Worm (Caenorhabditis elegans) whole organism, young adult: ENCODE results near the gene Y48G9A.9.

Experiments used
- B0336.3 ChIP-seq: fragments of 200-800 bp; sonication (Bioruptor generic); IDR thresholded peaks from 2 replicates; pipeline ENCODE4 v1.3.6; 2022; ENCODE audit warnings: missing genetic modification characterization, missing compliant biosample characterization
- F10E7.11 ChIP-seq: sonication (generic microtip); optimal IDR thresholded peaks from 2 replicates; lab custom pipeline; 2017; ENCODE audit warnings: mild to moderate bottlenecking, missing genetic modification characterization, moderate library complexity, missing compliant biosample characterization
- F33H1.4 ChIP-seq: fragments of 200-800 bp; sonication (Bioruptor generic); IDR thresholded peaks from 2 replicates; pipeline ENCODE4 v1.3.6; 2022; ENCODE audit warnings: missing genetic modification reagents, missing genetic modification characterization, missing compliant biosample characterization
- F55B11.4 ChIP-seq: sonication (generic microtip); optimal IDR thresholded peaks from 2 replicates; lab custom pipeline; 2016; ENCODE audit warnings: missing compliant biosample characterization, missing genetic modification characterization, borderline replicate concordance; ENCODE audit not compliant: insufficient read depth
- F57A8.1 ChIP-seq: fragments of 200-800 bp; sonication (Bioruptor generic); optimal IDR thresholded peaks from 2 replicates; lab custom pipeline; 2018; ENCODE audit warnings: mild to moderate bottlenecking, missing genetic modification characterization, moderate library complexity, missing compliant biosample characterization
- K11D2.4 ChIP-seq: fragments of 200-800 bp; sonication (Bioruptor generic); IDR thresholded peaks from 2 replicates; pipeline ENCODE4 v1.3.6; 2022; ENCODE audit warnings: missing genetic modification reagents, missing genetic modification characterization, missing compliant biosample characterization
- Y56A3A.18 ChIP-seq: fragments of 200-800 bp; sonication (Bioruptor generic); IDR thresholded peaks from 2 replicates; pipeline ENCODE4 v1.3.6; 2022; ENCODE audit warnings: missing genetic modification reagents, missing genetic modification characterization, missing compliant biosample characterization
- Y67H2A.10 ChIP-seq: fragments of 200-800 bp; sonication (Bioruptor generic); conservative IDR thresholded peaks from 2 replicates; pipeline ENCODE4 v1.3.6; 2022; ENCODE audit warnings: missing genetic modification reagents, missing genetic modification characterization, missing compliant biosample characterization
- ZK185.1 ChIP-seq: sonication (generic microtip); optimal IDR thresholded peaks from 2 replicates; lab custom pipeline; 2016; ENCODE audit warnings: mild to moderate bottlenecking, missing genetic modification characterization, missing compliant biosample characterization; ENCODE audit not compliant: poor library complexity, severe bottlenecking
- attf-5 ChIP-seq: fragments of 200-800 bp; sonication (Bioruptor generic); optimal IDR thresholded peaks from 2 replicates; lab custom pipeline; 2018; ENCODE audit warnings: mild to moderate bottlenecking, missing genetic modification characterization, missing compliant biosample characterization
- ceh-27 ChIP-seq: fragments of 200-800 bp; sonication (Bioruptor generic); optimal IDR thresholded peaks from 2 replicates; lab custom pipeline; 2018; ENCODE audit warnings: mild to moderate bottlenecking, missing genetic modification characterization, moderate library complexity, missing compliant biosample characterization
- chd-7 ChIP-seq: sonication (generic microtip); optimal IDR thresholded peaks from 2 replicates; lab custom pipeline; 2016; ENCODE audit warnings: mild to moderate bottlenecking, missing genetic modification characterization, moderate library complexity, missing compliant biosample characterization
- egl-18 ChIP-seq: fragments of 200-800 bp; sonication (Bioruptor generic); IDR thresholded peaks from 2 replicates; pipeline ENCODE4 v1.3.6; 2022; ENCODE audit warnings: missing genetic modification reagents, missing genetic modification characterization, missing compliant biosample characterization
- hmg-1.2 ChIP-seq: fragments of 200-800 bp; sonication (Bioruptor generic); IDR thresholded peaks from 2 replicates; pipeline ENCODE4 v1.3.6; 2022; ENCODE audit warnings: missing genetic modification reagents, missing genetic modification characterization, missing compliant biosample characterization
- hmg-20 ChIP-seq: fragments of 200-800 bp; sonication (Bioruptor generic); IDR thresholded peaks from 2 replicates; pipeline ENCODE4 v1.3.6; 2022; ENCODE audit warnings: missing genetic modification reagents, missing genetic modification characterization, missing compliant biosample characterization
- hrde-1 ChIP-seq: sonication (generic microtip); optimal IDR thresholded peaks from 2 replicates; lab custom pipeline; 2016; ENCODE audit warnings: missing genetic modification characterization, mild to moderate bottlenecking, missing compliant biosample characterization, moderate library complexity, missing genotype, missing genetic modification reagents, borderline replicate concordance
- lag-1 ChIP-seq: fragments of 200-800 bp; sonication (Bioruptor generic); IDR thresholded peaks from 2 replicates; pipeline ENCODE4 v1.3.6; 2022; ENCODE audit warnings: missing genetic modification reagents, missing genetic modification characterization, missing compliant biosample characterization
- let-607 ChIP-seq, 2 experiments: fragments of 200-800 bp in 1 of 2; sonication (Bioruptor generic) in 1 of 2; sonication (generic microtip) in 1 of 2; optimal IDR thresholded peaks; 2 replicates each; lab custom pipeline; 2016 to 2018; ENCODE audit warnings: mild to moderate bottlenecking in 2 of 2, missing compliant biosample characterization in 2 of 2, missing genetic modification characterization in 2 of 2, moderate library complexity in 2 of 2, missing genotype in 1 of 2
- lin-26 ChIP-seq: fragments of 200-800 bp; sonication (Bioruptor generic); IDR thresholded peaks from 2 replicates; pipeline ENCODE4 v1.3.6; 2022; ENCODE audit warnings: missing genetic modification reagents, missing genetic modification characterization, missing compliant biosample characterization
- lin-35 ChIP-seq, 3 experiments: fragments of 150-350 bp in 2 of 3; sonication (generic microtip) in 1 of 3; optimal IDR thresholded peaks; 2 replicates each; lab custom pipeline; 2014 to 2018; ENCODE audit warnings: missing biosample characterization in 3 of 3, missing genetic modification characterization in 3 of 3, missing genetic modification reagents in 3 of 3
- lin-54 ChIP-seq: fragments of 200-800 bp; sonication (Bioruptor generic); optimal IDR thresholded peaks from 2 replicates; lab custom pipeline; 2018; ENCODE audit warnings: mild to moderate bottlenecking, missing genetic modification characterization, missing compliant biosample characterization
- mcd-1 ChIP-seq: fragments of 200-800 bp; sonication (Bioruptor generic); IDR thresholded peaks from 2 replicates; pipeline ENCODE4 v1.3.6; 2022; ENCODE audit warnings: missing genetic modification reagents, missing genetic modification characterization, missing compliant biosample characterization
- mel-28 ChIP-seq: sonication (generic microtip); optimal IDR thresholded peaks from 2 replicates; lab custom pipeline; 2016; ENCODE audit warnings: borderline replicate concordance, mild to moderate bottlenecking, missing genetic modification characterization, missing compliant biosample characterization
- nfya-1 ChIP-seq: sonication (generic microtip); optimal IDR thresholded peaks from 2 replicates; lab custom pipeline; 2017; ENCODE audit warnings: antibody characterized with exemption, missing compliant biosample characterization, missing genetic modification characterization, borderline replicate concordance; ENCODE audit not compliant: insufficient read depth
- nfya-2 ChIP-seq: fragments of 200-800 bp; sonication (Bioruptor generic); IDR thresholded peaks from 2 replicates; pipeline ENCODE4 v1.3.6; 2022; ENCODE audit warnings: missing genetic modification reagents, missing genetic modification characterization, missing compliant biosample characterization
- nhr-27 ChIP-seq: fragments of 200-800 bp; sonication (Bioruptor generic); optimal IDR thresholded peaks from 2 replicates; lab custom pipeline; 2018; ENCODE audit warnings: mild to moderate bottlenecking, missing genetic modification characterization, moderate library complexity, missing compliant biosample characterization
- rcor-1 ChIP-seq: fragments of 200-800 bp; sonication (Bioruptor generic); IDR thresholded peaks from 2 replicates; pipeline ENCODE4 v1.3.6; 2022; ENCODE audit warnings: missing genetic modification reagents, missing genetic modification characterization, missing compliant biosample characterization
- rec-8 ChIP-seq, 2 experiments: sonication (generic microtip); optimal IDR thresholded peaks; 2 replicates each; lab custom pipeline; 2016; ENCODE audit warnings: mild to moderate bottlenecking in 2 of 2, missing genetic modification characterization in 2 of 2, missing genetic modification reagents in 2 of 2, missing genotype in 2 of 2, missing biosample characterization in 1 of 2, missing compliant biosample characterization in 1 of 2, moderate library complexity in 1 of 2
- snpc-1.3 ChIP-seq: sonication (generic microtip); optimal IDR thresholded peaks from 2 replicates; lab custom pipeline; 2017; ENCODE audit warnings: missing genetic modification characterization, mild to moderate bottlenecking, missing compliant biosample characterization, antibody characterized with exemption, moderate library complexity, missing genotype, missing genetic modification reagents; ENCODE audit not compliant: insufficient read depth
- snpc-4 ChIP-seq, 5 experiments: fragments of 150-350 bp in 1 of 5; sonication (generic microtip) in 4 of 5; optimal IDR thresholded peaks; 2 replicates each; lab custom pipeline; 2014 to 2018; ENCODE audit warnings: missing genetic modification characterization in 5 of 5, missing biosample characterization in 3 of 5, antibody characterized with exemption in 2 of 5, mild to moderate bottlenecking in 2 of 5, missing compliant biosample characterization in 2 of 5, missing genotype in 2 of 5, moderate library complexity in 2 of 5, missing genetic modification reagents in 1 of 5
- tlf-1 ChIP-seq: fragments of 200-800 bp; sonication (Bioruptor generic); optimal IDR thresholded peaks from 2 replicates; lab custom pipeline; 2018; ENCODE audit warnings: mild to moderate bottlenecking, missing genetic modification characterization, missing compliant biosample characterization
- unc-130 ChIP-seq: sonication (generic microtip); optimal IDR thresholded peaks from 2 replicates; lab custom pipeline; 2016; ENCODE audit warnings: missing genetic modification reagents, missing genetic modification characterization, missing compliant biosample characterization
- xnd-1 ChIP-seq: sonication (generic microtip); optimal IDR thresholded peaks from 2 replicates; lab custom pipeline; 2016; ENCODE audit warnings: missing genotype, missing genetic modification reagents, missing genetic modification characterization, missing compliant biosample characterization
- ztf-26 ChIP-seq: sonication (generic microtip); optimal IDR thresholded peaks from 2 replicates; lab custom pipeline; 2017; ENCODE audit warnings: missing genetic modification characterization, missing compliant biosample characterization
- ztf-3 ChIP-seq: fragments of 200-800 bp; sonication (Bioruptor generic); optimal IDR thresholded peaks from 2 replicates; lab custom pipeline; 2018; ENCODE audit warnings: mild to moderate bottlenecking, missing genetic modification characterization, missing compliant biosample characterization

Y48G9A.9 gene

ce11 chrIII:2112601-2113176, 20.2 kb downstream of the Y48G9A.9 start:
- TF ChIP-seq nhr-27 (tag; lab: Kevin White, UChicago) (no peak), mel-28 (tag; lab: Kevin White, UChicago) (no peak), lin-35 (GFP tag; optimal IDR thresholded peaks at IDR 0.05; lab: Kevin White, UChicago) (no peak), nfya-1 (tag; lab: Kevin White, UChicago) (no peak), Y56A3A.18 (GFP tag; lab: Robert Waterston, UW) (no peak), F55B11.4 (no peak), Y67H2A.10 (GFP tag; lab: Robert Waterston, UW) (no peak), let-607 (tag; optimal IDR thresholded peaks at IDR 0.05; lab: Kevin White, UChicago) (no peak), hrde-1 (tag; lab: Kevin White, UChicago) (no peak)
- TF ChIP-seq, all 124 proteins: peak for 0

- no peak for TF ChIP-seq rec-8 (tag; optimal IDR thresholded peaks at IDR 0.05; lab: Kevin White, UChicago)
- TF ChIP-seq xnd-1 (tag; lab: Kevin White, UChicago): no peak
- no peak for TF ChIP-seq tlf-1 (GFP tag; lab: Kevin White, UChicago)
- TF ChIP-seq hrde-1 (tag; lab: Kevin White, UChicago): no peak
- no peak for TF ChIP-seq K11D2.4
- no peak for TF ChIP-seq lin-26
- TF ChIP-seq F10E7.11 (tag; lab: Kevin White, UChicago): no peak
- TF ChIP-seq ZK185.1 (tag; lab: Kevin White, UChicago): no peak
- TF ChIP-seq attf-5: no peak
- TF ChIP-seq rcor-1: no peak
- TF ChIP-seq ztf-3: no peak
- TF ChIP-seq unc-130 (GFP tag; lab: Kevin White, UChicago): no peak
- no peak for TF ChIP-seq snpc-1.3 (tag; lab: Kevin White, UChicago)
- TF ChIP-seq F57A8.1: no peak
These were observed 22.8 kb downstream of the Y48G9A.9 start for ce11 chrIII:2115322-2115721.

- TF ChIP-seq lin-54 (GFP tag; lab: Kevin White, UChicago) (peak; percentile 36), F33H1.4 (GFP tag; lab: Robert Waterston, UW) (peak; percentile 33), let-607 (tag; optimal IDR thresholded peaks at IDR 0.05; lab: Kevin White, UChicago) (no peak), mcd-1 (GFP tag; lab: Robert Waterston, UW) (peak; percentile 39; the same call in 1 of the 2 replicates)
These were observed 24.3 kb downstream of the Y48G9A.9 start, which contains the start of gene Y48G9A.11 for ce11 chrIII:2116797-2117196. Gene Y48G9A.11, minus strand, starts transcription at chrIII:2116897.

- TF ChIP-seq B0336.3 (GFP tag; lab: Robert Waterston, UW) (no peak), F33H1.4 (GFP tag; lab: Robert Waterston, UW) (no peak), nfya-2 (GFP tag; lab: Robert Waterston, UW) (no peak), F10E7.11 (tag; lab: Kevin White, UChicago) (no peak), lag-1 (GFP tag; lab: Robert Waterston, UW) (no peak), egl-18 (GFP tag; lab: Robert Waterston, UW) (no peak), Y56A3A.18 (GFP tag; lab: Robert Waterston, UW) (no peak), hmg-1.2 (GFP tag; lab: Robert Waterston, UW) (no peak), chd-7 (tag; lab: Kevin White, UChicago) (no peak), hmg-20 (GFP tag; lab: Robert Waterston, UW) (no peak), ztf-26 (tag; lab: Kevin White, UChicago) (no peak), ceh-27 (GFP tag; lab: Kevin White, UChicago) (no peak), snpc-4 (GFP tag; optimal IDR thresholded peaks at IDR 0.05; lab: Kevin White, UChicago) (no peak), snpc-4 (tag; optimal IDR thresholded peaks at IDR 0.05; lab: Kevin White, UChicago) (no peak)
These were observed 25.0 kb downstream of the Y48G9A.9 start, which contains the start of gene Y48G9A.6 for ce11 chrIII:2117541-2117940. Gene Y48G9A.6, plus strand, starts transcription at chrIII:2117841.
